Worm (Caenorhabditis elegans): Measurements from ENCODE around the gene tag-329.

DNA sequence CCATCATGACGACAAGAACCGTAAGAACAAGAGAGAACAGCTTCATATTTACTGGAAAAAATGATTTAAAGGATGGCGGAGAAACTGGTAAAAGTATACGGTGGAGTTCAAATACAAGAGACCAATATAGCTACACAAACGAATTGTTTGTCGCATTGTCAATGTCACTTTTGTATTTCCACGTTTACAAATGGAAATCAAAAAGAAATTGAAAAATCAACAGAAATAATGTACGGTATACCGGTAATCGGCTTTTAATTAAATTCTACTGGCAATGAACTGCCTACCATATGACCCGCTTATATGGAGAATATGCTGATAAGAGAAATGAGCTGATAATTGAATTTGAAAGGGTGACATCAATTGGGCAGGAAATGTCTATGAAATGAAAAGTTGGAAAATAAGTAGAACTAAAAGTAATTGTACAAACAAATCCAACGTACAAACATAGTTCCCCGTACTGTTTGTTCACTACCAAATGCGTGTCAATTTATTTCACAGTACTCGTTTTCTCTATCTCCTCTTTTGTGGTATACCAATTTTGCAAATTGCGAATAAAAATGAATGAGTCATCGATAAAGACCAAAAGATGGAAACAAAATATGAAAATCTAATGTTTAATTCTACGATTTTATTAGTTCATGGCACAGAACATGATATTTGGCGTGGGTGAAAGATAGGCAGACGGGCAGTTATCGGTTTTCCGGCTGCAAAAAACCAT is 43.1 kb upstream of the tag-329 start, which contains the start of gene K06A4.7:
- TF ChIP-seq tbx-11 (GFP tag; IDR thresholded peaks at IDR 0.05): no peak
- TF ChIP-seq ama-1 (optimal IDR thresholded peaks at IDR 0.05): no peak
- TF ChIP-seq ceh-13 (GFP tag; optimal IDR thresholded peaks at IDR 0.05): no peak
- no peak for TF ChIP-seq scrt-1 (GFP tag; IDR thresholded peaks at IDR 0.05)
- TF ChIP-seq flt-1 (GFP tag; IDR thresholded peaks at IDR 0.05): no peak
- no peak for TF ChIP-seq tbx-37 (GFP tag; conservative IDR thresholded peaks at IDR 0.05)
- TF ChIP-seq hmbx-1 (tag; optimal IDR thresholded peaks at IDR 0.05): no peak
- no peak for TF ChIP-seq pes-1 (GFP tag; IDR thresholded peaks at IDR 0.05)
- TF ChIP-seq tra-4 (tag; optimal IDR thresholded peaks at IDR 0.05): no peak
- TF ChIP-seq sea-1 (GFP tag; conservative IDR thresholded peaks at IDR 0.05): no peak
